Worm (Caenorhabditis elegans) whole organism, L1 larva: ENCODE measurements around the gene T12B5.14.

Source experiments
- F16B12.6 ChIP-seq: fragments of 150-350 bp; optimal IDR thresholded peaks from 2 replicates; lab custom pipeline; 2014; ENCODE audit warnings: missing biosample characterization, missing genetic modification characterization
- alr-1 ChIP-seq: fragments of 200-800 bp; sonication (Bioruptor generic); optimal IDR thresholded peaks from 2 replicates; lab custom pipeline; 2018; ENCODE audit warnings: borderline replicate concordance, mild to moderate bottlenecking, missing genetic modification characterization, missing compliant biosample characterization
- ama-1 ChIP-seq: fragments of 150-350 bp; optimal IDR thresholded peaks from 2 replicates; lab custom pipeline; 2014
- ceh-8 ChIP-seq: fragments of 200-800 bp; sonication (Bioruptor generic); optimal IDR thresholded peaks from 2 replicates; lab custom pipeline; 2018; ENCODE audit warnings: mild to moderate bottlenecking, missing genetic modification characterization, moderate library complexity, missing compliant biosample characterization
- ceh-90 ChIP-seq: sonication (generic microtip); optimal IDR thresholded peaks from 2 replicates; lab custom pipeline; 2016; ENCODE audit warnings: missing genetic modification characterization, missing compliant biosample characterization
- ces-1 ChIP-seq: fragments of 150-350 bp; optimal IDR thresholded peaks from 2 replicates; lab custom pipeline; 2014; ENCODE audit warnings: missing biosample characterization, missing genetic modification reagents, missing genetic modification characterization
- dsc-1 ChIP-seq: sonication (generic microtip); optimal IDR thresholded peaks from 2 replicates; lab custom pipeline; 2016; ENCODE audit warnings: mild to moderate bottlenecking, missing genetic modification characterization, missing compliant biosample characterization
- efl-1 ChIP-seq, 4 experiments: fragments of 150-350 bp; optimal IDR thresholded peaks in 3 of 4; peaks in 1 of 4; 1 replicate in 1 of 4; 2 replicates in 3 of 4; lab custom pipeline; 2014; ENCODE audit warnings: missing biosample characterization in 2 of 4, missing genetic modification characterization in 2 of 4, missing genetic modification reagents in 2 of 4
- efl-3 ChIP-seq: fragments of 200-800 bp; sonication (Bioruptor generic); optimal IDR thresholded peaks from 2 replicates; lab custom pipeline; 2018; ENCODE audit warnings: mild to moderate bottlenecking, missing genetic modification characterization, missing compliant biosample characterization
- egl-13 ChIP-seq: sonication (generic microtip); optimal IDR thresholded peaks from 2 replicates; lab custom pipeline; 2016; ENCODE audit warnings: missing genotype, missing genetic modification reagents, missing genetic modification characterization, missing compliant biosample characterization
- elt-2 ChIP-seq: sonication (generic microtip); optimal IDR thresholded peaks from 2 replicates; lab custom pipeline; 2016; ENCODE audit warnings: missing genetic modification characterization, mild to moderate bottlenecking, inconsistent platforms, missing compliant biosample characterization, missing genetic modification reagents
- ets-5 ChIP-seq: fragments of 200-800 bp; sonication (Bioruptor generic); IDR thresholded peaks from 2 replicates; pipeline ENCODE4 v1.3.6; 2022; ENCODE audit warnings: missing genetic modification characterization, missing compliant biosample characterization
- fkh-10 ChIP-seq: sonication (generic microtip); optimal IDR thresholded peaks from 2 replicates; lab custom pipeline; 2017; ENCODE audit warnings: missing biosample characterization, missing genetic modification reagents, missing genetic modification characterization
- fkh-4 ChIP-seq: sonication (generic microtip); optimal IDR thresholded peaks from 2 replicates; lab custom pipeline; 2016; ENCODE audit warnings: missing compliant biosample characterization, missing genetic modification characterization, borderline replicate concordance
- fkh-8 ChIP-seq: sonication (generic microtip); optimal IDR thresholded peaks from 2 replicates; lab custom pipeline; 2016; ENCODE audit warnings: mild to moderate bottlenecking, missing genetic modification characterization, missing compliant biosample characterization
- hlh-17 ChIP-seq: fragments of 200-800 bp; sonication (Bioruptor generic); optimal IDR thresholded peaks from 2 replicates; lab custom pipeline; 2018; ENCODE audit warnings: missing genetic modification characterization, mild to moderate bottlenecking, missing compliant biosample characterization, moderate library complexity, borderline replicate concordance
- irx-1 ChIP-seq: sonication (generic microtip); optimal IDR thresholded peaks from 2 replicates; lab custom pipeline; 2016; ENCODE audit warnings: missing genetic modification characterization, missing compliant biosample characterization
- lin-35 ChIP-seq, 2 experiments: fragments of 150-350 bp; optimal IDR thresholded peaks; 2 replicates each; lab custom pipeline; 2014; ENCODE audit warnings: missing biosample characterization in 2 of 2, missing genetic modification characterization in 2 of 2, missing genetic modification reagents in 2 of 2
- lin-39 ChIP-seq: fragments of 150-350 bp; optimal IDR thresholded peaks from 2 replicates; lab custom pipeline; 2014; ENCODE audit warnings: missing biosample characterization, missing genetic modification reagents, missing genetic modification characterization
- mep-1 ChIP-seq: fragments of 150-350 bp; optimal IDR thresholded peaks from 2 replicates; lab custom pipeline; 2014; ENCODE audit warnings: missing biosample characterization, missing genetic modification characterization
- nhr-12 ChIP-seq: sonication (generic microtip); optimal IDR thresholded peaks from 2 replicates; lab custom pipeline; 2017; ENCODE audit warnings: missing biosample characterization, missing genetic modification characterization
- nhr-20 ChIP-seq: sonication (generic microtip); optimal IDR thresholded peaks from 2 replicates; lab custom pipeline; 2016; ENCODE audit warnings: mild to moderate bottlenecking, missing genetic modification characterization, missing compliant biosample characterization
- nhr-237 ChIP-seq: fragments of 150-350 bp; optimal IDR thresholded peaks from 2 replicates; lab custom pipeline; 2014; ENCODE audit warnings: missing biosample characterization, missing genetic modification characterization
- nhr-76 ChIP-seq: sonication (generic microtip); optimal IDR thresholded peaks from 2 replicates; lab custom pipeline; 2017; ENCODE audit warnings: missing biosample characterization, missing genetic modification characterization
- nhr-84 ChIP-seq: sonication (generic microtip); optimal IDR thresholded peaks from 2 replicates; lab custom pipeline; 2017; ENCODE audit warnings: missing biosample characterization, missing genetic modification characterization
- nhr-85 ChIP-seq: sonication (generic microtip); peaks from one replicate; lab custom pipeline; 2016; ENCODE audit warnings: missing genetic modification characterization, inconsistent platforms, missing compliant biosample characterization
- pag-3 ChIP-seq: sonication (generic microtip); optimal IDR thresholded peaks from 2 replicates; lab custom pipeline; 2017; ENCODE audit warnings: missing genetic modification characterization, mild to moderate bottlenecking, missing compliant biosample characterization, antibody characterized with exemption, borderline replicate concordance; ENCODE audit not compliant: insufficient read depth
- pqm-1 ChIP-seq: sonication (generic microtip); optimal IDR thresholded peaks from 3 replicates; lab custom pipeline; 2017; ENCODE audit warnings: missing biosample characterization, missing genetic modification characterization
- rnt-1 ChIP-seq: sonication (generic microtip); optimal IDR thresholded peaks from 2 replicates; lab custom pipeline; 2016; ENCODE audit warnings: mild to moderate bottlenecking, missing genetic modification characterization, moderate library complexity, missing compliant biosample characterization
- sox-4 ChIP-seq: sonication (generic microtip); optimal IDR thresholded peaks from 2 replicates; lab custom pipeline; 2016; ENCODE audit warnings: missing genetic modification characterization, missing compliant biosample characterization
- sptf-1 ChIP-seq: fragments of 150-350 bp; optimal IDR thresholded peaks from 2 replicates; lab custom pipeline; 2014; ENCODE audit warnings: missing biosample characterization, missing genetic modification characterization
- tlp-1 ChIP-seq: fragments of 150-350 bp; optimal IDR thresholded peaks from 2 replicates; lab custom pipeline; 2014; ENCODE audit warnings: missing biosample characterization, missing genetic modification characterization
- unc-130 ChIP-seq: fragments of 150-350 bp; optimal IDR thresholded peaks from 2 replicates; lab custom pipeline; 2017; ENCODE audit warnings: missing biosample characterization, missing genetic modification characterization, inconsistent platforms
- unc-30 ChIP-seq: sonication (generic microtip); optimal IDR thresholded peaks from 2 replicates; lab custom pipeline; 2017; ENCODE audit warnings: missing biosample characterization, missing genetic modification characterization
- vab-15 ChIP-seq: sonication (generic microtip); optimal IDR thresholded peaks from 2 replicates; lab custom pipeline; 2017; ENCODE audit warnings: missing genotype, mild to moderate bottlenecking, missing genetic modification characterization, missing compliant biosample characterization
- zip-4 ChIP-seq: fragments of 200-800 bp; sonication (Bioruptor generic); optimal IDR thresholded peaks from 2 replicates; lab custom pipeline; 2018; ENCODE audit warnings: mild to moderate bottlenecking, missing genetic modification characterization, moderate library complexity, missing compliant biosample characterization

Gene T12B5.14

DNA sequence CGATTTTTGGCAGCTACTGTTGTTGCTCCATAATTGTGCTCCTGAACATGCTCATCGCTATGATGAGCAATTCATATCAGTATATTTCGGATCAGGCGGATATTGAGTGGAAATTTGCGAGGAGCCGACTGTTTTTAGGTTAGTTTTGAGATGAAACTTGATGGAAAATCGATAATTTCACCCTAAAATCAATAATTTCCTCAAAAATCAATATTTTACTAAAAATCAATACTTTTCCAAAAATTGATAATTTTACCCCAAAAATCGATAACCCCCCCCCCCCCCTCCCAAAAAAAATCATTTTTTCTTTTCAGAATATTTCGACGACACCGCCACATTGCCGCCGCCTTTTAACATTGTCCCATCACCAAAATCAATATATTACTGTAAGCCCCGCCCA, 44.2 kb downstream of the T12B5.14 start:
- TF ChIP-seq nhr-85 (tag; lab: Kevin White, UChicago) (no peak), alr-1 (tag; lab: Kevin White, UChicago) (no peak), sptf-1 (tag; lab: Kevin White, UChicago) (no peak), zip-4 (GFP tag; lab: Kevin White, UChicago) (no peak), unc-130 (no peak), ceh-8 (GFP tag; lab: Kevin White, UChicago) (no peak), pqm-1 (no peak), nhr-12 (no peak), fkh-4 (tag; lab: Kevin White, UChicago) (no peak), egl-13 (tag; lab: Kevin White, UChicago) (no peak)

DNA sequence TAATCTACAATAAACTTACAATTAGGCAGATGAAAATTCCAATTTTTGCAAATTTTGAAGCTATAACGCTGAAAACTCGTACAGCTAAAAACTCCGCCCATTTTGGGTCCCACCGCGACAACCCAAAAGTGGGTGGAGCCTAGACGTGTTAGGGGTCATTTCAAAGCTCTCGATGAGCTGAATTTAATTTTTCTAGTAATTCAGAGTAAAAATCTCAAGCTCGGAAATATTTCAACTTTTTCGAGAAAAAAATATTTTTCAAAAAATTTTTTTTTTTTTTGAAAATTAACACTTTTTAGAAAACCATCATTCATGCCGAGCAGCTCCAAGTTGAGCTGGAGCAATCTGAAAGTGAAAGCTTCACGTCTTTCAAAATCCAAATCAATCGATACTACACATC, 46.6 kb downstream of the T12B5.14 start, which contains the start of gene R06B10.7:
TSS of gene R06B10.7 (minus strand) at position 101 of the 400 bp plus-strand sequence.
- no peak for TF ChIP-seq alr-1 (tag; lab: Kevin White, UChicago)
- TF ChIP-seq unc-30 (tag; lab: Kevin White, UChicago), result no peak
- TF ChIP-seq lin-39 (tag; lab: Kevin White, UChicago), result no peak
- no peak for TF ChIP-seq ets-5 (GFP tag; lab: Robert Waterston, UW)
- TF ChIP-seq zip-4 (GFP tag; lab: Kevin White, UChicago), result no peak
- no peak for TF ChIP-seq sox-4 (tag; lab: Kevin White, UChicago)
- no peak for TF ChIP-seq ama-1 (lab: Kevin White, UChicago)
- TF ChIP-seq pag-3, result no peak
- TF ChIP-seq ceh-90 (tag; lab: Kevin White, UChicago), result no peak
- TF ChIP-seq tlp-1, result no peak
- no peak for TF ChIP-seq fkh-10 (GFP tag; lab: Kevin White, UChicago)

DNA sequence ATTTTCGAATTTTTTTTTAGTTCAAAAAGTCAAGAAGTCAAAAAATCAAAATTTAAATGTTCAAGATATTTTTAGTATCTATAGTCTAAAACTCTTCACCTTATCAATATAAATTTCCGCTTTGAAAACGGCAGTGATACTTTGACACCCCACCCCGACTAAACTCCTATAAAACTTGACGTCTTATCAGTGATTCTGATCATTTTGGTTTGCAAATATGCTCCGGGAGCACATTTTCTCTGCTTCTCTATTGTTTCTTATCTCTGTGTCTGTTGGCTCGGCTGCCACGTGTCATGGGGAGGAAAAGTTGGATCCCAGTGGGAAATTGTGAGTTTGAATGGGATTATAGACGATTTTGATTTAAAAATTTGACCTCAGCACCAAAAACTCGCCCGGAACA, 47.8 kb downstream of the T12B5.14 start, which contains the start of gene clec-150:
TSS of gene clec-150 (plus strand) at position 198 of the 400 bp plus-strand sequence.
- TF ChIP-seq elt-2 (peak; percentile 89), fkh-8 (tag; lab: Kevin White, UChicago) (no peak), irx-1 (tag; lab: Kevin White, UChicago) (no peak), nhr-76 (tag; lab: Kevin White, UChicago) (no peak), dsc-1 (tag; lab: Kevin White, UChicago) (no peak), rnt-1 (no peak), nhr-20 (peak; percentile 5), tlp-1 (no peak), efl-1 (optimal IDR thresholded peaks at IDR 0.05; lab: Kevin White, UChicago) (no peak), efl-1 (GFP tag; optimal IDR thresholded peaks at IDR 0.05 in 1 of 2; lab: Kevin White, UChicago) (peak in 1 of 2 experiments; percentile 79), efl-3 (GFP tag; lab: Kevin White, UChicago) (no peak), hlh-17 (GFP tag; lab: Kevin White, UChicago) (no peak), lin-35 (GFP tag; optimal IDR thresholded peaks at IDR 0.05; lab: Kevin White, UChicago) (peak in 1 of 2 experiments; percentile 14), mep-1 (tag; lab: Kevin White, UChicago) (no peak), ces-1 (no peak), sox-4 (tag; lab: Kevin White, UChicago) (no peak), F16B12.6 (tag; lab: Kevin White, UChicago) (no peak), nhr-84 (tag; lab: Kevin White, UChicago) (no peak), vab-15 (tag; lab: Kevin White, UChicago) (no peak), ceh-90 (tag; lab: Kevin White, UChicago) (no peak)

DNA sequence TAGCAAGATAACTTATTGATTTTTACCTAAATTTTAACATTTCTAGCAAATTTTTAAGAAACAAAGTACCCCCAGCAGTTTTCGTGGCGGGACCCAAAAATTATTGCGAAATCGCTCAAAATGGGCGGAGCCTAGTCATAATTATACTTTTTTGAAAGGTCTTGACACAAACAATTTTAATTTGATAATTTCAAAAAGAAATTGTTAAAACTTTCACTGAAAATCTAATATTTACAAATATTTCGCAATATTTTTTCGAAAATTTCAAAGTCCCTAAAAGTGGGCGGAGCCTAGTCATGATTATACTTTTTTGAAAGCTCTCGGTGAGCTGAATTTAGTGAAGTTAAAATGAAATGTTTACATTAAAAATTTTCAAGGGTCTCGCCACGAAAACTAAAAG, 49.8 kb downstream of the T12B5.14 start:
- TF ChIP-seq nhr-76 (tag; lab: Kevin White, UChicago), result no peak
- no peak for TF ChIP-seq efl-1 (optimal IDR thresholded peaks at IDR 0.05; lab: Kevin White, UChicago)
- TF ChIP-seq efl-1 (GFP tag; optimal IDR thresholded peaks at IDR 0.05 in 1 of 2; lab: Kevin White, UChicago), result peak in 1 of 2 experiments; percentile 47
- TF ChIP-seq nhr-12, result no peak
- no peak for TF ChIP-seq nhr-237 (tag; lab: Kevin White, UChicago)
